Worm (Caenorhabditis elegans) whole organism, young adult: ENCODE data around the gene cua-1.

Source experiments
- D2030.7 ChIP-seq: fragments of 200-800 bp; sonication (Bioruptor generic); IDR thresholded peaks from 2 replicates; pipeline ENCODE4 v1.3.6; 2022; ENCODE audit warnings: missing genetic modification reagents, missing genetic modification characterization, missing compliant biosample characterization
- F22D6.2 ChIP-seq: sonication (generic microtip); optimal IDR thresholded peaks from 2 replicates; lab custom pipeline; 2016; ENCODE audit warnings: mild to moderate bottlenecking, missing genetic modification characterization, missing compliant biosample characterization
- F49E8.2 ChIP-seq: sonication (generic microtip); optimal IDR thresholded peaks from 3 replicates; lab custom pipeline; 2017; ENCODE audit warnings: missing genetic modification characterization, mild to moderate bottlenecking, missing compliant biosample characterization, antibody characterized with exemption, moderate library complexity; ENCODE audit not compliant: insufficient read depth
- F52B5.7 ChIP-seq: sonication (generic microtip); optimal IDR thresholded peaks from 2 replicates; lab custom pipeline; 2016; ENCODE audit warnings: mild to moderate bottlenecking, missing genetic modification characterization, missing compliant biosample characterization
- F57A8.1 ChIP-seq: fragments of 200-800 bp; sonication (Bioruptor generic); optimal IDR thresholded peaks from 2 replicates; lab custom pipeline; 2018; ENCODE audit warnings: mild to moderate bottlenecking, missing genetic modification characterization, moderate library complexity, missing compliant biosample characterization
- Y79H2A.3 ChIP-seq: fragments of 200-800 bp; sonication (Bioruptor generic); conservative IDR thresholded peaks from 2 replicates; pipeline ENCODE4 v1.3.6; 2022; ENCODE audit warnings: missing genetic modification reagents, missing genetic modification characterization, missing compliant biosample characterization
- ZK185.1 ChIP-seq: sonication (generic microtip); optimal IDR thresholded peaks from 2 replicates; lab custom pipeline; 2016; ENCODE audit warnings: mild to moderate bottlenecking, missing genetic modification characterization, missing compliant biosample characterization; ENCODE audit not compliant: poor library complexity, severe bottlenecking
- akir-1 ChIP-seq: fragments of 200-800 bp; sonication (Bioruptor generic); optimal IDR thresholded peaks from 2 replicates; lab custom pipeline; 2018; ENCODE audit warnings: mild to moderate bottlenecking, missing genetic modification characterization, moderate library complexity, missing compliant biosample characterization
- athp-1 ChIP-seq: sonication (generic microtip); optimal IDR thresholded peaks from 2 replicates; lab custom pipeline; 2017; ENCODE audit warnings: mild to moderate bottlenecking, missing genetic modification characterization, missing compliant biosample characterization
- attf-3 ChIP-seq: fragments of 200-800 bp; sonication (Bioruptor generic); conservative IDR thresholded peaks from 2 replicates; pipeline ENCODE4 v1.3.6; 2022; ENCODE audit warnings: missing genetic modification reagents, missing genetic modification characterization, missing compliant biosample characterization
- cebp-1 ChIP-seq, 2 experiments: fragments of 200-800 bp in 1 of 2; sonication (Bioruptor generic) in 1 of 2; sonication (generic microtip) in 1 of 2; IDR thresholded peaks in 1 of 2; optimal IDR thresholded peaks in 1 of 2; 2 replicates each; pipeline versions ENCODE4 v1.3.6 to Lab custom; 2017 to 2022; ENCODE audit warnings: missing compliant biosample characterization in 2 of 2, missing genetic modification characterization in 2 of 2, mild to moderate bottlenecking in 1 of 2, missing genetic modification reagents in 1 of 2, moderate library complexity in 1 of 2
- ceh-58 ChIP-seq: fragments of 200-800 bp; sonication (Bioruptor generic); IDR thresholded peaks from 2 replicates; pipeline ENCODE4 v1.3.6; 2022; ENCODE audit warnings: missing genetic modification characterization, missing compliant biosample characterization
- die-1 ChIP-seq: sonication (generic microtip); optimal IDR thresholded peaks from 2 replicates; lab custom pipeline; 2016; ENCODE audit warnings: missing genotype, mild to moderate bottlenecking, missing genetic modification characterization, missing compliant biosample characterization
- efl-1 ChIP-seq: fragments of 150-350 bp; optimal IDR thresholded peaks from 2 replicates; lab custom pipeline; 2014; ENCODE audit warnings: missing biosample characterization, missing genetic modification reagents, missing genetic modification characterization
- egl-18 ChIP-seq: fragments of 200-800 bp; sonication (Bioruptor generic); IDR thresholded peaks from 2 replicates; pipeline ENCODE4 v1.3.6; 2022; ENCODE audit warnings: missing genetic modification reagents, missing genetic modification characterization, missing compliant biosample characterization
- him-1 ChIP-seq: sonication (generic microtip); optimal IDR thresholded peaks from 2 replicates; lab custom pipeline; 2016; ENCODE audit warnings: missing genotype, missing genetic modification reagents, missing genetic modification characterization, missing compliant biosample characterization
- hlh-26 ChIP-seq: fragments of 200-800 bp; sonication (Bioruptor generic); conservative IDR thresholded peaks from 2 replicates; pipeline ENCODE4 v1.3.6; 2022; ENCODE audit warnings: missing genetic modification reagents, missing genetic modification characterization, missing compliant biosample characterization
- hmg-1.2 ChIP-seq: fragments of 200-800 bp; sonication (Bioruptor generic); IDR thresholded peaks from 2 replicates; pipeline ENCODE4 v1.3.6; 2022; ENCODE audit warnings: missing genetic modification reagents, missing genetic modification characterization, missing compliant biosample characterization
- hrde-1 ChIP-seq: sonication (generic microtip); optimal IDR thresholded peaks from 2 replicates; lab custom pipeline; 2016; ENCODE audit warnings: missing genetic modification characterization, mild to moderate bottlenecking, missing compliant biosample characterization, moderate library complexity, missing genotype, missing genetic modification reagents, borderline replicate concordance
- lin-26 ChIP-seq: fragments of 200-800 bp; sonication (Bioruptor generic); IDR thresholded peaks from 2 replicates; pipeline ENCODE4 v1.3.6; 2022; ENCODE audit warnings: missing genetic modification reagents, missing genetic modification characterization, missing compliant biosample characterization
- lin-35 ChIP-seq, 3 experiments: fragments of 150-350 bp in 2 of 3; sonication (generic microtip) in 1 of 3; optimal IDR thresholded peaks; 2 replicates each; lab custom pipeline; 2014 to 2018; ENCODE audit warnings: missing biosample characterization in 3 of 3, missing genetic modification characterization in 3 of 3, missing genetic modification reagents in 3 of 3
- lin-54 ChIP-seq: fragments of 200-800 bp; sonication (Bioruptor generic); optimal IDR thresholded peaks from 2 replicates; lab custom pipeline; 2018; ENCODE audit warnings: mild to moderate bottlenecking, missing genetic modification characterization, missing compliant biosample characterization
- lir-1 ChIP-seq: fragments of 200-800 bp; sonication (Bioruptor generic); conservative IDR thresholded peaks from 2 replicates; pipeline ENCODE4 v1.3.6; 2022; ENCODE audit warnings: missing genetic modification reagents, missing genetic modification characterization, missing compliant biosample characterization
- lsl-1 ChIP-seq: fragments of 200-800 bp; sonication (Bioruptor generic); optimal IDR thresholded peaks from 2 replicates; lab custom pipeline; 2018; ENCODE audit warnings: mild to moderate bottlenecking, missing genetic modification characterization, moderate library complexity, missing compliant biosample characterization
- madf-10 ChIP-seq: sonication (generic microtip); optimal IDR thresholded peaks from 2 replicates; lab custom pipeline; 2016; ENCODE audit warnings: mild to moderate bottlenecking, missing genetic modification characterization, missing compliant biosample characterization
- madf-3 ChIP-seq: fragments of 200-800 bp; sonication (Bioruptor generic); IDR thresholded peaks from 2 replicates; pipeline ENCODE4 v1.3.6; 2022; ENCODE audit warnings: missing genetic modification reagents, missing genetic modification characterization, missing compliant biosample characterization
- madf-6 ChIP-seq: fragments of 200-800 bp; sonication (Bioruptor generic); IDR thresholded peaks from 2 replicates; pipeline ENCODE4 v1.3.6; 2022; ENCODE audit warnings: missing genetic modification reagents, missing genetic modification characterization, missing compliant biosample characterization
- mes-4 ChIP-seq: sonication (generic microtip); optimal IDR thresholded peaks from 2 replicates; lab custom pipeline; 2016; ENCODE audit warnings: missing genotype, missing genetic modification characterization, missing compliant biosample characterization
- mxl-1 ChIP-seq: sonication (generic microtip); optimal IDR thresholded peaks from 2 replicates; lab custom pipeline; 2016; ENCODE audit warnings: missing genetic modification characterization, missing compliant biosample characterization
- nfya-1 ChIP-seq: sonication (generic microtip); optimal IDR thresholded peaks from 2 replicates; lab custom pipeline; 2017; ENCODE audit warnings: antibody characterized with exemption, missing compliant biosample characterization, missing genetic modification characterization, borderline replicate concordance; ENCODE audit not compliant: insufficient read depth
- nfya-2 ChIP-seq: fragments of 200-800 bp; sonication (Bioruptor generic); IDR thresholded peaks from 2 replicates; pipeline ENCODE4 v1.3.6; 2022; ENCODE audit warnings: missing genetic modification reagents, missing genetic modification characterization, missing compliant biosample characterization
- nhr-80 ChIP-seq: sonication (generic microtip); optimal IDR thresholded peaks from 2 replicates; lab custom pipeline; 2016; ENCODE audit warnings: missing genetic modification characterization, missing compliant biosample characterization
- pha-4 ChIP-seq: fragments of 150-350 bp; sonication (generic microtip); optimal IDR thresholded peaks from 2 replicates; lab custom pipeline; 2014; ENCODE audit warnings: missing biosample characterization, missing genetic modification reagents, missing genetic modification characterization
- repo-1 ChIP-seq: sonication (generic microtip); optimal IDR thresholded peaks from 2 replicates; lab custom pipeline; 2017; ENCODE audit warnings: mild to moderate bottlenecking, missing genetic modification characterization, missing compliant biosample characterization
- snpc-1.1 ChIP-seq: sonication (generic microtip); optimal IDR thresholded peaks from 2 replicates; lab custom pipeline; 2017; ENCODE audit warnings: missing genetic modification characterization, mild to moderate bottlenecking, missing compliant biosample characterization, antibody characterized with exemption, moderate library complexity, missing genotype, missing genetic modification reagents; ENCODE audit not compliant: insufficient read depth
- snpc-1.3 ChIP-seq: sonication (generic microtip); optimal IDR thresholded peaks from 2 replicates; lab custom pipeline; 2017; ENCODE audit warnings: missing genetic modification characterization, mild to moderate bottlenecking, missing compliant biosample characterization, antibody characterized with exemption, moderate library complexity, missing genotype, missing genetic modification reagents; ENCODE audit not compliant: insufficient read depth
- snpc-3.4 ChIP-seq: sonication (generic microtip); optimal IDR thresholded peaks from 2 replicates; lab custom pipeline; 2017; ENCODE audit warnings: missing genetic modification characterization, mild to moderate bottlenecking, missing compliant biosample characterization, antibody characterized with exemption, moderate library complexity, missing genotype, missing genetic modification reagents
- snpc-4 ChIP-seq, 5 experiments: fragments of 150-350 bp in 1 of 5; sonication (generic microtip) in 4 of 5; optimal IDR thresholded peaks; 2 replicates each; lab custom pipeline; 2014 to 2018; ENCODE audit warnings: missing genetic modification characterization in 5 of 5, missing biosample characterization in 3 of 5, antibody characterized with exemption in 2 of 5, mild to moderate bottlenecking in 2 of 5, missing compliant biosample characterization in 2 of 5, missing genotype in 2 of 5, moderate library complexity in 2 of 5, missing genetic modification reagents in 1 of 5
- xnd-1 ChIP-seq: sonication (generic microtip); optimal IDR thresholded peaks from 2 replicates; lab custom pipeline; 2016; ENCODE audit warnings: missing genotype, missing genetic modification reagents, missing genetic modification characterization, missing compliant biosample characterization
- ztf-18 ChIP-seq: sonication (generic microtip); optimal IDR thresholded peaks from 2 replicates; lab custom pipeline; 2016; ENCODE audit warnings: missing genotype, mild to moderate bottlenecking, missing genetic modification characterization, missing compliant biosample characterization
- ztf-25 ChIP-seq: fragments of 200-800 bp; sonication (Bioruptor generic); IDR thresholded peaks from 2 replicates; pipeline ENCODE4 v1.3.6; 2022; ENCODE audit warnings: missing genetic modification reagents, missing genetic modification characterization, missing compliant biosample characterization
- ztf-3 ChIP-seq: fragments of 200-800 bp; sonication (Bioruptor generic); optimal IDR thresholded peaks from 2 replicates; lab custom pipeline; 2018; ENCODE audit warnings: mild to moderate bottlenecking, missing genetic modification characterization, missing compliant biosample characterization

Gene cua-1

ce11 chrIII:13423414-13423813 is 31.7 kb downstream of the cua-1 start, which contains the start of gene exo-1 (continued):
- TF ChIP-seq snpc-4 (GFP tag; optimal IDR thresholded peaks at IDR 0.05; lab: Kevin White, UChicago): no peak
- no peak for TF ChIP-seq snpc-4 (tag; optimal IDR thresholded peaks at IDR 0.05; lab: Kevin White, UChicago)
- peak; percentile 36 for TF ChIP-seq nhr-80 (tag; lab: Kevin White, UChicago)
- TF ChIP-seq egl-18 (GFP tag; lab: Robert Waterston, UW): no peak
- TF ChIP-seq madf-3 (GFP tag; lab: Robert Waterston, UW): no peak

- 0 out of 2 replicates have a peak, but pooled peaks have one; percentile 21 for TF ChIP-seq D2030.7 (GFP tag; lab: Robert Waterston, UW)
- TF ChIP-seq F22D6.2 (tag; lab: Kevin White, UChicago): no peak
- TF ChIP-seq xnd-1 (tag; lab: Kevin White, UChicago): peak; percentile 34
- TF ChIP-seq ceh-58 (GFP tag; lab: Robert Waterston, UW): no peak
- TF ChIP-seq efl-1 (GFP tag; lab: Kevin White, UChicago): peak; percentile 43
- TF ChIP-seq hmg-1.2: peak; percentile 59; the same call in 1 of the 2 replicates
- TF ChIP-seq snpc-1.1: no peak
- peak; percentile 76 for TF ChIP-seq die-1 (tag; lab: Kevin White, UChicago)
- peak; percentile 57 for TF ChIP-seq madf-6 (GFP tag; lab: Robert Waterston, UW)
- TF ChIP-seq lsl-1 (GFP tag; lab: Kevin White, UChicago): peak; percentile 3
- no peak for TF ChIP-seq ztf-25 (GFP tag; lab: Robert Waterston, UW)
- no peak for TF ChIP-seq attf-3 (GFP tag; lab: Robert Waterston, UW)
- TF ChIP-seq mes-4 (tag; lab: Kevin White, UChicago): no peak
- TF ChIP-seq nfya-1 (tag; lab: Kevin White, UChicago): no peak
- no peak for TF ChIP-seq lin-35 (GFP tag; optimal IDR thresholded peaks at IDR 0.05; lab: Kevin White, UChicago)
These were observed 36.1 kb downstream of the cua-1 start for ce11 chrIII:13418975-13419374.

- TF ChIP-seq snpc-3.4 (tag; lab: Kevin White, UChicago): peak; percentile 47
- no peak for TF ChIP-seq lir-1 (GFP tag; lab: Robert Waterston, UW)
- peak; percentile 64 for TF ChIP-seq D2030.7 (GFP tag; lab: Robert Waterston, UW)
- TF ChIP-seq nhr-80 (tag; lab: Kevin White, UChicago): peak; percentile 17
- peak; percentile 10 for TF ChIP-seq F52B5.7 (tag; lab: Kevin White, UChicago)
- TF ChIP-seq ZK185.1 (tag; lab: Kevin White, UChicago): peak; percentile 62
- peak; percentile 51 for TF ChIP-seq ztf-18 (tag; lab: Kevin White, UChicago)
- no peak for TF ChIP-seq Y79H2A.3
- peak; percentile 72; the same call in 1 of the 2 replicates for TF ChIP-seq lin-26
- no peak for TF ChIP-seq repo-1 (tag; lab: Kevin White, UChicago)
- TF ChIP-seq akir-1: no peak
- TF ChIP-seq pha-4 (tag; lab: Kevin White, UChicago): no peak
- no peak for TF ChIP-seq hlh-26
- TF ChIP-seq F57A8.1 (GFP tag; lab: Kevin White, UChicago): no peak
- peak; percentile 52 for TF ChIP-seq madf-6 (GFP tag; lab: Robert Waterston, UW)
- TF ChIP-seq madf-10 (tag; lab: Kevin White, UChicago): peak; percentile 9
- TF ChIP-seq F49E8.2 (tag; lab: Kevin White, UChicago): peak; percentile 40
- peak; percentile 42; the same call in 1 of the 2 replicates for TF ChIP-seq hmg-1.2
- no peak for TF ChIP-seq mxl-1 (tag; lab: Kevin White, UChicago)
- no peak for TF ChIP-seq cebp-1 (GFP tag; IDR thresholded peaks at IDR 0.05; lab: Robert Waterston, UW)
- TF ChIP-seq cebp-1 (tag; optimal IDR thresholded peaks at IDR 0.05; lab: Kevin White, UChicago): no peak
- peak; percentile 80 for TF ChIP-seq him-1 (tag; lab: Kevin White, UChicago)
- peak; percentile 22 for TF ChIP-seq lin-54 (GFP tag; lab: Kevin White, UChicago)
- TF ChIP-seq athp-1 (tag; lab: Kevin White, UChicago): peak; percentile 57
- no peak for TF ChIP-seq hrde-1
- TF ChIP-seq snpc-1.3: peak; percentile 55
- TF ChIP-seq nfya-2 (GFP tag; lab: Robert Waterston, UW): no peak
- TF ChIP-seq ztf-3 (GFP tag; lab: Kevin White, UChicago): no peak
These were observed 43.9 kb downstream of the cua-1 start for ce11 chrIII:13411202-13411601.
